Fruit fly (Drosophila melanogaster) S2 (cell line): Measurements from ENCODE around the gene Nhe1.

Experiments
- CG8478 ChIP-seq: fragments of >200 bp; optimal IDR thresholded peaks from 2 replicates; lab custom pipeline; 2018
- CTCF ChIP-seq, 2 experiments: fragments of >200 bp; optimal IDR thresholded peaks; 2 replicates each; lab custom pipeline; 2018

Nhe1 gene

DNA sequence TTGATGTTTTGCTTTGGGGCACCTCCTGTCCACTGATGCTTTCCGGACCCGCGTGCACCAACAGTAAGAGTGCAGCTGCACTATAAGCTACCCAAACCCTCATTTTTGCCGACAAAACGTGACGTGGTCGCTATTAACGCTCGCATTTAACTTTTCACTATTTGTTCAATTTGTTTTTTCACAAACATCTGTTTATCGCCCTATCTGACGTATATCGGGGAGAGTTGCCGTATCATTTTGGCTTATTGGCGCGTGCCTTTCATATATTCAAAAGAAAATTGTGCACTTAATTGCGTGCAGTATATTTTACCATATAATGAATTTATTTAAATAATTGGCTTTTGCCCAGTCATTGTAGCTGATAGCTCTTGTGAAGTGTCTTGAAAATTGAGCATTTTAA lies at the start of gene Nhe1, which contains the start of gene Sam-S:
Gene Nhe1 (minus strand): TSS at position 193 of the 400 bp plus-strand sequence.
Gene Sam-S (plus strand): TSS at position 364 of the 400 bp plus-strand sequence.
- TF ChIP-seq CTCF (optimal IDR thresholded peaks at IDR 0.05; lab: Kevin White, UChicago) (no peak), CG8478 (lab: Kevin White, UChicago) (no peak)

DNA sequence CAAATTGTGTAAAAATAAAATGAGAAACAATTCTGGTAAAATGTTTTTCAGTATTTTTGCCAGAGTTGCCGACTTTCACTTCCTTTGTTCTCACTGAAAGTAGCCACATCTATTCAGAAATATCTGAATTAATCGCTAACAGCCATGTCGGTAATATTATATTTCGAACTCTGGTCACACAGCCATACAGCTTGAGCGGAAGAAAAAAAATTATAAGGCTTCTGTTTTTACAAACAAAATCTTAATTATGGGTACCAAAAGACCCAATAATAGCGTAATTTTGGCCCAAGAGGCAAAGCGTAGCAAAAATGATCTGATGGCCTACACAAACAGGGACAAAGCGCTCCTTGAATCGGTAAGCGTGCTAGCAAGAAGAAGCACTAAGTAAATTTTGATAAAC lies 49.5 kb upstream of the Nhe1 start, which contains the start of gene CG3436:
Gene CG3436 (plus strand): TSS at position 36 of the 400 bp plus-strand sequence.
- TF ChIP-seq CTCF (optimal IDR thresholded peaks at IDR 0.05; lab: Kevin White, UChicago) (no peak), CG8478 (lab: Kevin White, UChicago) (no peak)

DNA sequence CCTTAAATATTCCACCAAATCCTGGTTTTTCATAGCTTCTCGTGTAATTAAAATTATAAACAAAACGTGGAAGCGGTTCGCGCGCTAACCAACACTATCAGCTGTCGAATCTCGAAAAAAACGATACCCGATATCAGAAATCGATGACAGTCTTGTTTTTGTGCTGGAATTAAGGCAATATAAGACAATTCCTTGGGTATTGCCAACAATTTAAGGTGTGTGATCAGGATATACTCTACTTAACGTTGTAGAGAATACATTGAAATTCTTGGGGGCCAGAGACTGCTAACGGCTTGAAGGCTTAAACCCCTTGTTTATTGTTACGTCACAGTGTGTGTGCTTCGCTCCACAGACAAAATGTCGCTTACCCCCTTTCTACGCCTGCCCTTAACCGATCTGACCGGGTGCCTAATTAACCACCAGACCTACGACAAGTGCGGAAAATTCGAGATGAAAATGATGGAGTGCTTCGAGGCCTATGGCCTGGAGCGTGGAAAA lies 48.7 kb upstream of the Nhe1 start, which contains the start of gene Pus10:
Gene Pus10 (minus strand): TSS at position 91 of the 498 bp plus-strand sequence.
- TF ChIP-seq CG8478 (lab: Kevin White, UChicago), result no peak
- no peak for TF ChIP-seq CTCF (optimal IDR thresholded peaks at IDR 0.05; lab: Kevin White, UChicago)

DNA sequence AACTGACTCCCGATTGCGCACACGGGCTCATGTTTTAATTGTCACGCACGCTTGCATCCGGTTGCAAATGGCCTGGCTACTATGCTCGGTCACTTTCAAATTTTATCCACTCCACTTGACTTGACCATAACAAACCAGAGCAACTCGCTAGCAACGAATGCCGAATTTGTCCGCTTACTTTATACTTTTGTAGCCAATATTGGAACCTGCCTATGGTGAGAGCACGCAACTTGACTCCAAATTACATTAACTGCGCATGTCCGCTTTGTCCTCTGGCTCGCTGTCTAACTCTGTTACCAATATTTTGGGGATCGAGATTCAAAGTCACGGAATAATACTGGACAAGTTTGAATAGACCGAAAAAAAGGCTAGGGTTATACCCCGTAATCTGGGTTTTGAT lies 46.6 kb upstream of the Nhe1 start, which contains the start of gene CG42399:
Gene CG42399 (minus strand): TSS at position 159 of the 400 bp plus-strand sequence.
- TF ChIP-seq CG8478 (lab: Kevin White, UChicago) (no peak), CTCF (optimal IDR thresholded peaks at IDR 0.05; lab: Kevin White, UChicago) (no peak)

DNA sequence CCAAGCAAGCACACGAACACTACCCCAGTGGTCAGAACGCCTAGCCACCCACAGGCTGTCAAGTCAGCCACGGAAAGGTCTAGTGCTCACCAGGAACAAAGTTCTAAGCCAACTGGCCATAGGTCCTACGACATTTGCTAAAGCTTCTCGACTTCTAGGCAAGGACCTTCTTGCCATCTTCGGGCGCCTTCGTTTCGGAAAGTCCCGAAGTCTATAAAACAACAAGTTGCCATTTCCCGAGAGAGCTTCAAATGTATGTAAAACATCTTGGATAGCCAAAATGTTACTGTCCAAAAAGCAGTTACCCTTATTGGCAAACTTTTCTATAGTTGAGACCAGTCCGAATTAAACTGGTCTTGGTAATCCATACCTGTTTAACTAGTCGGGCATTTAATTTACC lies 40.0 kb upstream of the Nhe1 start:
- TF ChIP-seq CTCF (optimal IDR thresholded peaks at IDR 0.05; lab: Kevin White, UChicago), result no peak
- no peak for TF ChIP-seq CG8478 (lab: Kevin White, UChicago)

DNA sequence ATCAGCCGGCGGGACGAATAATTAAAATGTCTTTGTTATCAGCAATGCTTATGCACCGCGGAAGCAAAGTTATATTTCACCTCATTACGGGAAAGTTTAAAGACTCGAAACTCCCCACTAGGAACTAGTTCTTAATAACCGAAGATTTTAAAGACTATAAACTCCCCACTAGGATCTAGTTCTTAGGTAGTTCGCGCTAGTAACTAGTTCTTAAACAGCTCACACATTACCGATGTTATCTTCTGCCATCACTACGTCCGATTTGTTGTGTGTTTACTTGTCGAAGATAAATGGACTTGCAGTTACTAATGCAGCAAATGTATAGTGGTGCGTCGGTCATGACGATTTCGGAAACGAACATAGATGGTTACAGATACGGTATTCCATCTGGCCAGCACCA lies 36.6 kb upstream of the Nhe1 start, which contains the start of the genes CG31974 and CG11454:
Gene CG31974 (minus strand): TSS at position 4 of the 400 bp plus-strand sequence.
Gene CG11454 (plus strand): TSS at position 236 of the 400 bp plus-strand sequence.
- TF ChIP-seq CTCF (optimal IDR thresholded peaks at IDR 0.05; lab: Kevin White, UChicago), result peak in 1 of 2 experiments; percentile 8
- no peak for TF ChIP-seq CG8478 (lab: Kevin White, UChicago)

DNA sequence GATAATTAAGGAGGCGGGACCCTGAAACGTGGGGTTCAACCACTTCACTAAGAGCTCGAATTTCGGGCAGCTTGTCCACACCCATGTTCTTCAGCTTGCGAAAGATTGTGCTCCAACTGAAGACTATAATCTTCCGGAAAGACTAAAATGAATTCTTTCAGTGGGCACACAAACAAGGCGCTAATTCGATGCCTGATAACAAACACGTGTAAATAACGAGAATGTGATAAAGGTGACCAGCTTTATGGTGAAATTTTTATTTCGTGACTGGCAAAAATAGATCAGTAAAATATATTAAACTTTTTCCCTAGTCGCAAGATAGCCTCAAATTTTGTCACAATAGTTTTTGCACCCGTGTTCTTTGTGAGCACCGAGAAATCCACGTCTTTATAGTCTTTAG lies 34.3 kb upstream of the Nhe1 start, which contains the start of the genes CG31975 and ovm:
Gene CG31975 (minus strand): TSS at position 144 of the 400 bp plus-strand sequence.
Gene ovm (minus strand): TSS at position 144 of the 400 bp plus-strand sequence.
- TF ChIP-seq CG8478 (lab: Kevin White, UChicago) (no peak), CTCF (optimal IDR thresholded peaks at IDR 0.05; lab: Kevin White, UChicago) (no peak)

DNA sequence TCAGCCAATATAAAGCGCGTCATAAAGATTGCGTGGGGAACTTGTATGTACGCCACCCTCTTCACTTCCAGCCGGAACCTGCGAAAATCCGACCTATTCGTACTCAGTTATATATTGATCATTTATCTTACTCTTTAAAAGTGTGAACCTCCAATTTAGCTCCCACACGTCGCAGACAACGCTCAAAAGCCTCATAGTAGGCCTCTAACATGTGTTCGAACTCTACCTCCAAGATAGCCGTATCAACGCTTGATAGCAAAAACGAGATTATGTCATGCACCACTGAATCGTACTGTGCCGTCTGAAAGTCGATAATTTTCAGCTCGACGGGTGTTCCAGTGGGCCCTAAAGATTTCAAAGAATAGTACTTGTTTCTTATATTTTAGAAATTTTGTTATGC lies 33.1 kb upstream of the Nhe1 start:
- TF ChIP-seq CTCF (optimal IDR thresholded peaks at IDR 0.05; lab: Kevin White, UChicago) (no peak), CG8478 (lab: Kevin White, UChicago) (no peak)

DNA sequence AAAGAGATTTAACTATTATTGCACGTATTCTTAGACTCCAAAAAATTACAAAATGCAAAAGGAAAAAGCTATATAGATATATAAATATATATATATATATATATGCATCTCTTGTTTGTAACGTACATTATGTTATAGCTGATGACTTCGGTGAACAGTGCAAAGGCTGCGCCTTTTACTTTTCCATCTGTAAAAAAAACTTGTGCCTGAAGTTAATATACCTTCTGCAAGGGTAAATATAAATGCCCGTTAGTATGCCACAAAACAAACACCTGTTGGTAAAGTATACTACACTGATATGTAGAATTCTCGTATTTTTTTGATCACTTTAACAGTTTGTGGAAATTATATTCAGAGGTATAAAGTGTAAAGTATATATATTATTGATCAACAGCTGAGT lies 31.5 kb upstream of the Nhe1 start:
- TF ChIP-seq CTCF (optimal IDR thresholded peaks at IDR 0.05; lab: Kevin White, UChicago) (peak in 1 of 2 experiments; percentile 35), CG8478 (lab: Kevin White, UChicago) (no peak)

DNA sequence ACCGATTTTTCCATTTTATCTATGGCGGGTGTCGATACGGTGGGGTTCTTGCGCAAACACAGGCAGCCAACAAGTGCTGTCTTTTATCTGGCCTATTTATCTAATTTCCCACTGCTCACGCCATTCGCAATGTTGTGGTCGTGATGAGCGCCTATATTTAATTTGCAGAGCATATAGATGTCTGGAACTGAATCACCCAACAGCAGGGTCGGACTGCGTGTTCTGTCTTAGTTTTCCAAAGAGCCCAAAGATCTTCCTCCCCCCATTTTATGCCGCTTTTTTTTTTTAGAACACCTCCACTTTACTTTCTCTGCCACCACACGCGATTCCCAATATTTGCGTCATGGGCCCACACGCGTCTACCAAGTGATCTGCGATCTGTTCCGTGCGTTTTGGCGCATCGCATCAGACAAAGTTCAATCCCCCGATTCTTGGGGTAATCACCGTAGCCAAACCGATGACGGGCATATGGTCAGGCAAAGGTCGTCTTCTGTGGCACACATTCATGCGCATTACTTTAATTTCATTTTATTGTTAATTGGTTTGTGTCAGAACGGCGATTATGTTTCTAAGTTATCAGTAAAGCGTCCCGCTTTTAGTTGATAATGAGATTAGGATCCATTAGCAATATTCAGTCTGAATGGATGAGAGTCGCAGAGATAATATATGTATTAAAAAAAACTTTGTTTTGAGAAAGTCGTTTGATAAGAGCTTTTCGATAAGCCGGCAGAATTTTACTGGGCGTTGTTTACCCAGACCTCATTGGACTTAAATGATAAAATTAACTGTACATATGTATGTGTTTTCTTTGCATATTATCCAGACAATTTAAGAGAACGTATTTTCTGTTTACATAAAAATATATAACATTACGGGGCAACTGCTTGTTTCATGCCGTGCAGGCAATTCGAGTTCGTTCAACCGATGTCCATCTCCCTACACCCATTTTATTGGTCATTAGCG lies 30.5 kb upstream of the Nhe1 start:
- TF ChIP-seq CG8478 (lab: Kevin White, UChicago) (no peak), CTCF (optimal IDR thresholded peaks at IDR 0.05; lab: Kevin White, UChicago) (no peak)

DNA sequence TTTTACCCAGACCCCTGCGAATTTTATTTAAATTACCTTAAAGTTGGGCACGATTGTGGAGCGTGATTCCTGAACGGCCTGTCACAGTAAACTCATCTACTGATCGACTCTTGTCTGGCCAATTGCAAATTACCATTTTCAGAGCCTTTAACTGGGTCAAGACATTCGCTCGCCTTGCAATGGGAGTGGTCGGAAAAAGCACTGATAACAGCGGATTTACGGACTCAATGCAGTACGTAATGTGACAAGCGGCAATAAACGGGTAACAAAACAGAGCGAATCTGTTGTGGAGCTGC lies 29.5 kb upstream of the Nhe1 start:
- TF ChIP-seq CG8478 (lab: Kevin White, UChicago) (no peak), CTCF (optimal IDR thresholded peaks at IDR 0.05; lab: Kevin White, UChicago) (no peak)

DNA sequence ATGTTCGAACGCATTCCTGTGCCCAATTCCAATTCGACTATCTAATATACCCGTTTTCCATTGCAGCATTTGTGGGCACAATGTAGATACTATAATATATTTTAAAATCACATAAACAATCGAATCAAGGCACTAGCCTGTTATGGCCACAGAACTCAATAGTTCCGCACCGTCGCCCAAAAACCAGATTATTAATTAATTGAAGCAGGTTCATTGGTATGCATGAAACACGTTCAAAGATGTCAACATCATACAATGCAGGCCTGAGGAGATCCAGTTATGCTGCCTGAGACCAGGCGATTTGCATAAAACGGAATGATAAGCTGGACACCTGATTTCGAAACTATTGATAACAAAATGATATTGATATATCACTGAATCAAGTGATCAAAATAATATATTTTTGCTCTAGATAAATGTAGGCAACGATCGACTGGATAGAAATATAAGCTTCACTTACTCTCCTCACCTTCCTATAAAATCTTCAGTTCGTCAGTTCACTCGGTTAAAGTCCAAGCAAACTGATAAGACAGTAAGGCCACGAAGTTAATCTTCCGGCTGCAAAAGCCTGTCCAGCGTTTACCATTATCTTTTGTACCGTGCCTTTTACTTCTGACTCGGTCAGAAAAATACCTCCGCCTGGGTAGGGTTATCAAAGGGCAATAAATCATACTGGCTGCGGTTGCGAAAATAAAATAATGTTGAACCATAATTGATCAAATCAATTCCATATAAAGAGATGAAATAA lies 29.0 kb upstream of the Nhe1 start:
- TF ChIP-seq CG8478 (lab: Kevin White, UChicago) (no peak), CTCF (optimal IDR thresholded peaks at IDR 0.05; lab: Kevin White, UChicago) (no peak)

DNA sequence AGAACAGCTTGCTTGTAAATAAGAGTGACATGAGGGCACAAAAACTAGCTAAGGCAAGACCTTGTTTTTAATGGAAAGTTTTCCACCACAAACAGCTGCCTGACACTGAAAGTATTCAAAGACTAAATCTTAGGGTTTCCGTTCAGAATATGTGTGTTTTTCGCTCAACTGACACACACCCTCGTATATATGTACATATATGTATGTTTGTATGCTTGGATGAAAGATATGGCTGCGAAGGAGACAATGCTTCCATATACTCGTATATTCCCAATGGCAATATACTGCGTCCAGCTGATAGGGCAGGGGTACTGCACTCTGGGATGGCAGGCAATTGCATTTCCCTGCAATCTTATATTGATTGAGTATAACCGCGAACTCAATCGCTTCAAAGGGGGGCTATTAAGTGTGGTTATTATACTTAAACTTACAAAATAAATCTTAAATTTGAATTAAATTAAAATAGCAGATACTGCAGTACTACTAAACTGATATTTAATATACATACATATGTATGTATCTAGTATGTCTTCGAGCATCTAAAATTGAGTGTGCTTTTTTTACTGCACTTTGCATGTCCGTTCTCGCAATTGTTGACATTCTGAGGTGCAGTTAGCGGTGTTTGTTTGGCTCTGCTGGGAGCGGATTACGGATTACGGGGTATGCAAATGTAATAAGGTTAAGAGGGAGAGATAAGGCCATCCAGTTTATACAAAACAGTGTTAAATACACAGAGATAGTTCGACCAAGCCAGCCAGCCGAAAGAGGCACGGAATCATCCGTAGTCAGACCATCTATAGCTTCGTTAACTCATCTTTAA lies 28.2 kb upstream of the Nhe1 start:
- TF ChIP-seq CTCF (optimal IDR thresholded peaks at IDR 0.05; lab: Kevin White, UChicago) (no peak), CG8478 (lab: Kevin White, UChicago) (no peak)
